Worm (Caenorhabditis elegans) whole organism, L1 larva: Measurements from ENCODE around the gene M162.5.

Source experiments
- ama-1 ChIP-seq: fragments of 150-350 bp; optimal IDR thresholded peaks from 2 replicates; lab custom pipeline; 2014
- elt-3 ChIP-seq, 6 experiments: fragments of 150-350 bp in 1 of 6; sonication (generic microtip); optimal IDR thresholded peaks; 2 replicates each; lab custom pipeline; 2017 to 2018; ENCODE audit warnings: missing biosample characterization in 6 of 6, missing genetic modification characterization in 6 of 6, inconsistent platforms in 1 of 6
- grh-1 ChIP-seq: fragments of 200-800 bp; sonication (Bioruptor generic); IDR thresholded peaks from 2 replicates; pipeline ENCODE4 v1.3.6; 2022; ENCODE audit warnings: missing genetic modification reagents, missing genetic modification characterization, missing compliant biosample characterization
- lin-14 ChIP-seq: fragments of 200-800 bp; sonication (Bioruptor generic); optimal IDR thresholded peaks from 2 replicates; lab custom pipeline; 2018; ENCODE audit warnings: mild to moderate bottlenecking, missing genetic modification characterization, moderate library complexity, missing compliant biosample characterization
- nhr-12 ChIP-seq: sonication (generic microtip); optimal IDR thresholded peaks from 2 replicates; lab custom pipeline; 2017; ENCODE audit warnings: missing biosample characterization, missing genetic modification characterization
- nhr-237 ChIP-seq: fragments of 150-350 bp; optimal IDR thresholded peaks from 2 replicates; lab custom pipeline; 2014; ENCODE audit warnings: missing biosample characterization, missing genetic modification characterization
- nhr-76 ChIP-seq: sonication (generic microtip); optimal IDR thresholded peaks from 2 replicates; lab custom pipeline; 2017; ENCODE audit warnings: missing biosample characterization, missing genetic modification characterization
- tbx-2 ChIP-seq: sonication (generic microtip); optimal IDR thresholded peaks from 2 replicates; lab custom pipeline; 2016; ENCODE audit warnings: missing genetic modification characterization, missing compliant biosample characterization

- TF ChIP-seq nhr-237 (tag; lab: Kevin White, UChicago) (no peak), elt-3 (tag; optimal IDR thresholded peaks at IDR 0.05; lab: Kevin White, UChicago) (no peak), ama-1 (lab: Kevin White, UChicago) (no peak), nhr-76 (no peak), grh-1 (GFP tag; lab: Robert Waterston, UW) (no peak), nhr-12 (tag; lab: Kevin White, UChicago) (no peak), tbx-2 (tag; lab: Kevin White, UChicago) (no peak), lin-14 (GFP tag; lab: Kevin White, UChicago) (no peak)
These were observed 19.8 kb upstream of the M162.5 start, which contains the start of gene W04E12.2 for ce11 chrV:19741034-19741433.
